Worm (Caenorhabditis elegans) whole organism, early embryonic: Measurements from ENCODE around the gene C16B8.3.
A peak's percentile ranks its signal among the peaks of the same experiment; 100 is the strongest.

Experiments
- B0310.2 ChIP-seq: sonication (generic microtip); optimal IDR thresholded peaks from 2 replicates; lab custom pipeline; 2016; ENCODE audit warnings: mild to moderate bottlenecking, missing genetic modification characterization, missing compliant biosample characterization
- F13C5.2 ChIP-seq: sonication (generic microtip); optimal IDR thresholded peaks from 2 replicates; lab custom pipeline; 2017; ENCODE audit warnings: mild to moderate bottlenecking, missing genetic modification characterization, inconsistent platforms, missing compliant biosample characterization
- aly-1 ChIP-seq: sonication (generic microtip); optimal IDR thresholded peaks from 2 replicates; lab custom pipeline; 2016; ENCODE audit warnings: missing genetic modification characterization, missing compliant biosample characterization
- ama-1 ChIP-seq: fragments of 150-350 bp; optimal IDR thresholded peaks from 2 replicates; lab custom pipeline; 2014
- ceh-13 ChIP-seq: fragments of 200-800 bp; sonication (Bioruptor generic); optimal IDR thresholded peaks from 2 replicates; lab custom pipeline; 2018; ENCODE audit warnings: mild to moderate bottlenecking, missing genetic modification characterization, missing compliant biosample characterization
- ceh-36 ChIP-seq: sonication (generic microtip); optimal IDR thresholded peaks from 2 replicates; lab custom pipeline; 2016; ENCODE audit warnings: missing genetic modification characterization, inconsistent platforms, missing compliant biosample characterization
- ets-7 ChIP-seq: sonication (generic microtip); optimal IDR thresholded peaks from 2 replicates; lab custom pipeline; 2016; ENCODE audit warnings: missing genotype, missing genetic modification characterization, missing compliant biosample characterization
- flt-1 ChIP-seq: fragments of 200-800 bp; sonication (Bioruptor generic); IDR thresholded peaks from 2 replicates; pipeline ENCODE4 v1.3.6; 2022; ENCODE audit warnings: missing genetic modification characterization, missing compliant biosample characterization
- hmbx-1 ChIP-seq: sonication (generic microtip); optimal IDR thresholded peaks from 2 replicates; lab custom pipeline; 2016; ENCODE audit warnings: mild to moderate bottlenecking, missing genetic modification characterization, missing compliant biosample characterization
- hmg-4 ChIP-seq: fragments of 200-800 bp; sonication (Bioruptor generic); optimal IDR thresholded peaks from 2 replicates; lab custom pipeline; 2018; ENCODE audit warnings: mild to moderate bottlenecking, missing genetic modification characterization, missing compliant biosample characterization
- hnd-1 ChIP-seq: sonication (generic microtip); optimal IDR thresholded peaks from 2 replicates; lab custom pipeline; 2016; ENCODE audit warnings: missing genetic modification characterization, missing compliant biosample characterization
- pes-1 ChIP-seq: fragments of 200-800 bp; sonication (Bioruptor generic); IDR thresholded peaks from 2 replicates; pipeline ENCODE4 v1.3.6; 2022; ENCODE audit warnings: missing genetic modification reagents, missing genetic modification characterization, missing compliant biosample characterization
- scrt-1 ChIP-seq: fragments of 200-800 bp; sonication (Bioruptor generic); IDR thresholded peaks from 2 replicates; pipeline ENCODE4 v1.3.6; 2022; ENCODE audit warnings: missing genetic modification characterization, missing compliant biosample characterization
- sea-1 ChIP-seq: fragments of 200-800 bp; sonication (Bioruptor generic); conservative IDR thresholded peaks from 2 replicates; pipeline ENCODE4 v1.3.6; 2022; ENCODE audit warnings: missing genetic modification characterization, missing compliant biosample characterization
- tbx-11 ChIP-seq: fragments of 200-800 bp; sonication (Bioruptor generic); IDR thresholded peaks from 2 replicates; pipeline ENCODE4 v1.3.6; 2022; ENCODE audit warnings: missing genetic modification characterization, missing compliant biosample characterization
- tbx-37 ChIP-seq: fragments of 200-800 bp; sonication (Bioruptor generic); conservative IDR thresholded peaks from 2 replicates; pipeline ENCODE4 v1.3.6; 2022; ENCODE audit warnings: missing genetic modification reagents, missing genetic modification characterization, missing compliant biosample characterization
- tra-4 ChIP-seq: sonication (generic microtip); optimal IDR thresholded peaks from 2 replicates; lab custom pipeline; 2017; ENCODE audit warnings: missing genetic modification characterization, missing compliant biosample characterization

Gene C16B8.3

DNA sequence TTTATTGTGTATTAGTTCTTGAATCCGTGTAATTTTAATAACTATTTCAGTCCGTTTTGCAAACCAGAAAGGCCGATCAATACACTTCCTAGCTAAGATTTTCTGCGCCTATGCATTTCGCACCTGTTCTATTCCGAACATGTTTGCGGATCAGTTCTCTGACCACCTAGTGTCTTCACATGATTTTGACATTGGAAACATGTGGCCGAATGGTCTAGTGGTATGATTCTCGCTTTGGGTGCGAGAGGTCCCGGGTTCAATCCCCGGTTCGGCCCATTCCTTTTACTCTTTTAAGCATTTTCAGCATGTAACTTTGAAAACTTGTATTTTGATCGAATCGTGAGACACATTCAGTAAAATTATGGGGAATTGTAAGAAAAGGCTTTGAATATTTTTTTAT, 919 bp upstream of the C16B8.3 start:
- TF ChIP-seq hnd-1 (tag; lab: Kevin White, UChicago) (no peak), ceh-13 (peak; percentile 31), aly-1 (no peak), flt-1 (GFP tag; lab: Robert Waterston, UW) (peak; percentile 81), ama-1 (lab: Kevin White, UChicago) (no peak), ceh-36 (tag; lab: Kevin White, UChicago) (peak; percentile 56), tbx-11 (GFP tag; lab: Robert Waterston, UW) (peak; percentile 80), scrt-1 (GFP tag; lab: Robert Waterston, UW) (peak; percentile 84), F13C5.2 (tag; lab: Kevin White, UChicago) (no peak), pes-1 (GFP tag; lab: Robert Waterston, UW) (peak; percentile 87), hmg-4 (GFP tag; lab: Kevin White, UChicago) (no peak), tra-4 (tag; lab: Kevin White, UChicago) (no peak), tbx-37 (GFP tag; lab: Robert Waterston, UW) (peak; percentile 84), hmbx-1 (tag; lab: Kevin White, UChicago) (no peak), B0310.2 (tag; lab: Kevin White, UChicago) (no peak), sea-1 (GFP tag; lab: Robert Waterston, UW) (peak; percentile 80), ets-7 (tag; lab: Kevin White, UChicago) (no peak)

DNA sequence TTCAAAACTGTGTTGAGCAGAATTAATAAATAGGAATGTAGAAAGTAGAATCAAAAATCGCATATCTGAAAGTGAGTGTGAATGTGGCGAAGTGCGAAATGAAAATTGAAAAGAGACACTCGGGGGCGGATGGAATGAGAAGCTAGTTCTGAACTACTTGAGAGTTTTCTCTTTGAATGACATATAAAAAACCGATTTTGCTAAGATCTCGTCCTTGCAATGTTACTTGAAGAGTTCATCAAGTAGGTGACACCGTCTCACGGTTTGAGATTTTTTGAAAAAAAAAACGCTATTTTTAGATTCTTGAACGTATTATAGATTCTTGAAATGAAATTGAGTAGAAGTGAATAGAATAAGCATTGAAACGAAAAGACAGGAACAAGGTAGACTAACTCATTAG, 2.1 kb downstream of the C16B8.3 start, which contains the start of gene C16B8.2:
Gene C16B8.2 (minus strand): TSS at position 101 of the 400 bp plus-strand sequence.
- TF ChIP-seq F13C5.2 (tag; lab: Kevin White, UChicago) (no peak), tbx-11 (GFP tag; lab: Robert Waterston, UW) (no peak), scrt-1 (GFP tag; lab: Robert Waterston, UW) (no peak), ets-7 (tag; lab: Kevin White, UChicago) (no peak), ceh-13 (no peak), flt-1 (GFP tag; lab: Robert Waterston, UW) (no peak), ama-1 (lab: Kevin White, UChicago) (no peak), tra-4 (tag; lab: Kevin White, UChicago) (no peak), hmbx-1 (tag; lab: Kevin White, UChicago) (no peak), ceh-36 (tag; lab: Kevin White, UChicago) (no peak), B0310.2 (tag; lab: Kevin White, UChicago) (no peak), tbx-37 (GFP tag; lab: Robert Waterston, UW) (no peak)

DNA sequence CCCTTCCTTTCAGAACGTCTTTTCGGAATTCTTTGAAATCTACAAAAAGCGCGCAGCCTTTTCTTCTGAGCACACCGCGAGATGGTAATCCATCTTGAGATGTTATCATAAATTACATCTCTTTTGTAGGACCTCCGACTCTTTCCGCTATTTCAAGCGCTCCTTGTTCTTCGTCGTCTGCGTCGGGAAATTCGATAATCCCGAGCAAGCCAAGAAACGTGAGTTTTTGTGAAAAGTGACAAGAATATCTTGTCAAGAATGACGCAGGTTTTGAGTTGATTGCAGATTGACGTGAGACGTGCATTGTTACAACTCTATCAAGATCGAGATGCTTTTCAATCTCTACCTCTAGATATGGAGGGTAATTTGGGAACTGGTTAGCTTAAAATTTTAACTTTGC, 8.1 kb downstream of the C16B8.3 start:
- TF ChIP-seq B0310.2 (tag; lab: Kevin White, UChicago): no peak
- TF ChIP-seq ama-1 (lab: Kevin White, UChicago): no peak
- no peak for TF ChIP-seq tbx-11 (GFP tag; lab: Robert Waterston, UW)
- TF ChIP-seq scrt-1 (GFP tag; lab: Robert Waterston, UW): no peak
- TF ChIP-seq ceh-13: no peak
- no peak for TF ChIP-seq tra-4 (tag; lab: Kevin White, UChicago)
- no peak for TF ChIP-seq pes-1 (GFP tag; lab: Robert Waterston, UW)
- no peak for TF ChIP-seq aly-1
- TF ChIP-seq hnd-1 (tag; lab: Kevin White, UChicago): no peak
- TF ChIP-seq tbx-37 (GFP tag; lab: Robert Waterston, UW): no peak
- no peak for TF ChIP-seq hmg-4 (GFP tag; lab: Kevin White, UChicago)
- TF ChIP-seq hmbx-1 (tag; lab: Kevin White, UChicago): no peak
- no peak for TF ChIP-seq F13C5.2 (tag; lab: Kevin White, UChicago)
- TF ChIP-seq ets-7 (tag; lab: Kevin White, UChicago): no peak
- TF ChIP-seq flt-1 (GFP tag; lab: Robert Waterston, UW): no peak
- no peak for TF ChIP-seq sea-1 (GFP tag; lab: Robert Waterston, UW)
- TF ChIP-seq ceh-36 (tag; lab: Kevin White, UChicago): no peak

DNA sequence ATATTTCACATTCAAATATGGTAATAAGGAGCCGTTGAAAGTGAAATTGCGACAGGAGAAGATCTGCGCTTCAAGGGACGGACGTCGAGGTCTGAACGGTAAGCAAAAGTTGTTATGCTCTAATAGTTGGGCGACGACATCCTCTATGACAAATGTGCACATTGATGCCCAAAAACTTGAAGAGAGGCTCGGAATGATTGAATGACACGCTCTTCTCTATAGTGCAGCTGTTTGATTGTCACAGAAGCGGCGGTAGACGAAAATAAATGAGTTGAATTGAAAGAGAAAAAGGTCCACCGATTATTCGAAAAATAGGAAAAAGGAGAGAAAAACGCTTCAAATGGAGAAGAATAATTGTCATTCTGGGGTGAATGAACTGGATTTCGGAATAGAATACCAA, 9.2 kb downstream of the C16B8.3 start:
- no peak for TF ChIP-seq ceh-36 (tag; lab: Kevin White, UChicago)
- TF ChIP-seq F13C5.2 (tag; lab: Kevin White, UChicago): no peak
- no peak for TF ChIP-seq ceh-13
- TF ChIP-seq ets-7 (tag; lab: Kevin White, UChicago): no peak
- TF ChIP-seq pes-1 (GFP tag; lab: Robert Waterston, UW): no peak
- TF ChIP-seq tbx-11 (GFP tag; lab: Robert Waterston, UW): no peak
- no peak for TF ChIP-seq aly-1
- no peak for TF ChIP-seq sea-1 (GFP tag; lab: Robert Waterston, UW)
- TF ChIP-seq ama-1 (lab: Kevin White, UChicago): no peak
- TF ChIP-seq tbx-37 (GFP tag; lab: Robert Waterston, UW): no peak
- no peak for TF ChIP-seq flt-1 (GFP tag; lab: Robert Waterston, UW)
- TF ChIP-seq hmg-4 (GFP tag; lab: Kevin White, UChicago): no peak

DNA sequence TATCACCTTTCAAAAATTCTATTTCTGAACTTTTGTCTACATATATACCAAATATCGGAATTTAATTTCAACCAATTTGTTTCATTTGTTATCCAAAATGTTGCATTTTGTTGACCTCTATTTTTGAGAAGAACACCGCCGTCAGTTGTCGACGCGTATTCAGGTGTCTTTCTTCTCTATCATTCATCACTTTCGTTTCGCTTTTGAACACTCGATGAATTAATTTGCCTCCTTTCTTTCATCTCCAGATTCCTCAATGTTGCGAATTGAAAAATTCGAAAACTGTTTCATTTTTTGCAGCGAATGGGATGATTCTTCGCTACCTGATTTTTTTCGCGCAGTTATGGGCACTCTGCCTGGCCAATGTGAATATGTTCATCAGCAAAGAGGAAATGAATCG, 10.2 kb downstream of the C16B8.3 start, which contains the start of gene lin-18:
Gene lin-18 (plus strand): TSS at position 301 of the 400 bp plus-strand sequence.
- TF ChIP-seq tra-4 (tag; lab: Kevin White, UChicago) (no peak), sea-1 (GFP tag; lab: Robert Waterston, UW) (no peak), ceh-36 (tag; lab: Kevin White, UChicago) (no peak), F13C5.2 (tag; lab: Kevin White, UChicago) (no peak), ama-1 (lab: Kevin White, UChicago) (no peak), tbx-11 (GFP tag; lab: Robert Waterston, UW) (no peak), flt-1 (GFP tag; lab: Robert Waterston, UW) (no peak), hnd-1 (tag; lab: Kevin White, UChicago) (no peak), hmg-4 (GFP tag; lab: Kevin White, UChicago) (no peak), hmbx-1 (tag; lab: Kevin White, UChicago) (no peak), B0310.2 (tag; lab: Kevin White, UChicago) (no peak), ets-7 (tag; lab: Kevin White, UChicago) (no peak), tbx-37 (GFP tag; lab: Robert Waterston, UW) (no peak), pes-1 (GFP tag; lab: Robert Waterston, UW) (no peak), ceh-13 (no peak), scrt-1 (GFP tag; lab: Robert Waterston, UW) (no peak), aly-1 (no peak)

DNA sequence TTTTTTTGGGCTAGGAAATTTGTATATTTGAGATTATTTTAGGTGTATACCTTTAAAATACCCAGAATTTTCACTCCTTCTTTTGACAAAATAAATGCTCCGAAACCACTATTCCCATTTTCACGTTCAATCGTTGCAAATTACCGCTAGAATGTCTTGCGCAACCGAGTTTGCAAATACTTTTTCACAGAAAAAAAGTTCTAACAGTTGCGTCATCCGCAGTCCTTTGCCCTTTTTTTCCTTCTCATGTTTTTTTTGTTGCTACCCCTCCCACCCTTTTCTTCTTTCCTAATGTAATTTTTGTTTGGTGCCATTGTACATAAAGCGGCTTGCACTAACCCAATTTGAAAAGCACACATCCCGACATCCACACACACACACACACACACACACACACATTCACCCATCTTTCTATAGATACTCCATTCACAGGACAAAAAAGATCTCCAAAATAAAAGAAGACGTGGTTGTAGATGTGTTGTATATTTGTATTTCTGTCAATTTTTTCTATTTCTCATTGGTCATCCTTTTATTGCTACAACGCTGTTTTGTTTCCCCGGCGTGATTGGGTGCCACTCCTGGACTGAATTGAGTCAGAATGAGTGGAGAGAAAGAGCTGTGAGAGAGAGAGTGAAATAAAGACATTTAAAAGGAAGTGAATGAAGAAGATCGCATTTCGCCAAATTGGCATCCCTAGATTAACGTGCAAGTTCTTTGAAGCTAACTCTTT, 10.8 kb downstream of the C16B8.3 start:
- TF ChIP-seq hnd-1 (tag; lab: Kevin White, UChicago) (no peak), flt-1 (GFP tag; lab: Robert Waterston, UW) (no peak), ama-1 (lab: Kevin White, UChicago) (no peak), ets-7 (tag; lab: Kevin White, UChicago) (no peak), scrt-1 (GFP tag; lab: Robert Waterston, UW) (no peak), tbx-37 (GFP tag; lab: Robert Waterston, UW) (no peak), hmbx-1 (tag; lab: Kevin White, UChicago) (no peak), tra-4 (tag; lab: Kevin White, UChicago) (no peak), pes-1 (GFP tag; lab: Robert Waterston, UW) (no peak)
